Fruit fly (Drosophila melanogaster): ENCODE measurements around the gene CG17032.

CG17032 gene

DNA sequence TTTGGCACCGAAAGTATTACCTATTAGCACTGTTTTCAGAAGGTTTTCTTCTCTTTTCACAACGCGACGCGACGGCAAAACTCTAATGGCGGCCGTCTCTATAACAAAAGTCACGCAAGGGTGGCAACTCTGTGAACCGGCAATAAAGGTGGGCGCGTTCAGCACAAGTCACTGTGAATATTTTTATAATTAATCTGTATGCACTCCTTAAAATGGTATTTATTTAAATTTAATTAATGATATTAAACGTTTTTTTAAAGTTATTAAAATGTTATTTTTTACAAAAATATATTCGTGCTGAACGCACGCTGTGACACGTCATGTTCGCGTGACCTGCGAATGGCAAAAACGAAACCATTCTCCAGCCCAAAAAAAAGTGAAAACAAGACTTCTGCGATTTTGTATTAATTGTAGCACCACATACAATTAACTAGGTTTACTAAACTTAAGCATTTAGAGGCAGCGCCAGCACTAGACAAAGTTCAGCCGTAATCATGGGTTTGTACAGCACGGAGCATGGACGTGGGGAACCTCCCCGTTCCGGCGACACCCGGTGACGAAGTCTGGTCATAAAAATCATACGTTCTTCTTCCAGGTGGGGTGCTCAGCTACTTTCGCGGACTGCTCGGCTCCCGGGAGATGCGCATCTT lies 24.3 kb downstream of the CG17032 start, which contains the start of the genes brm and Arl1 (continued):
- TF ChIP-seq dsx (GFP tag; optimal IDR thresholded peaks at IDR 0.05; ENCODE audit: poor library complexity, severe bottlenecking) (peak; percentile 97), CG11902 (GFP tag; optimal IDR thresholded peaks at IDR 0.05) (peak; percentile 97), spab (GFP tag; optimal IDR thresholded peaks at IDR 0.05) (peak; percentile 96), Gug (GFP tag; IDR thresholded peaks at IDR 0.05) (peak; percentile 99), lz (GFP tag; optimal IDR thresholded peaks at IDR 0.05) (peak; percentile 96), CG9139 (GFP tag; optimal IDR thresholded peaks at IDR 0.05) (peak; percentile 96), OdsH (GFP tag; optimal IDR thresholded peaks at IDR 0.05) (peak; percentile 98), Hr38 (GFP tag; optimal IDR thresholded peaks at IDR 0.05) (peak; percentile 6), CG16779 (tag; optimal IDR thresholded peaks at IDR 0.05) (no peak), CG15336 (GFP tag; IDR thresholded peaks at IDR 0.05) (peak; percentile 98), vri (GFP tag; optimal IDR thresholded peaks at IDR 0.05) (peak; percentile 94), CG1621 (tag; optimal IDR thresholded peaks at IDR 0.05) (peak; percentile 93), Blimp-1 (GFP tag; optimal IDR thresholded peaks at IDR 0.05) (peak; percentile 92), esn (GFP tag; optimal IDR thresholded peaks at IDR 0.05) (peak; percentile 96), CG10631 (GFP tag; optimal IDR thresholded peaks at IDR 0.05) (peak; percentile 98), net (GFP tag; optimal IDR thresholded peaks at IDR 0.05) (peak; percentile 97), CG10669 (GFP tag; optimal IDR thresholded peaks at IDR 0.05) (peak; percentile 96), Eip93F (GFP tag; optimal IDR thresholded peaks at IDR 0.05) (peak; percentile 97), Ets21C (GFP tag; optimal IDR thresholded peaks at IDR 0.05) (peak; percentile 90), CG8319 (GFP tag; optimal IDR thresholded peaks at IDR 0.05) (peak; percentile 95), fd59A (GFP tag; optimal IDR thresholded peaks at IDR 0.05) (peak; percentile 97), dac (GFP tag; optimal IDR thresholded peaks at IDR 0.05) (peak; percentile 98), CG7368 (GFP tag; optimal IDR thresholded peaks at IDR 0.05) (peak; percentile 94), CG32006 (GFP tag; optimal IDR thresholded peaks at IDR 0.05) (peak; percentile 98), CG6276 (GFP tag; optimal IDR thresholded peaks at IDR 0.05) (peak; percentile 94), eg (GFP tag; IDR thresholded peaks at IDR 0.05) (peak; percentile 99), Hr39 (GFP tag; optimal IDR thresholded peaks at IDR 0.05) (peak; percentile 92), fd85E (GFP tag; optimal IDR thresholded peaks at IDR 0.05) (peak; percentile 85), CG6792 (GFP tag; optimal IDR thresholded peaks at IDR 0.05) (peak; percentile 94), CG4318 (GFP tag; optimal IDR thresholded peaks at IDR 0.05) (peak; percentile 99), pdm3 (GFP tag; optimal IDR thresholded peaks at IDR 0.05) (peak; percentile 96), Eip75B (GFP tag; optimal IDR thresholded peaks at IDR 0.05) (peak; percentile 94), svp (GFP tag) (peak; percentile 99), Sox102F (GFP tag; optimal IDR thresholded peaks at IDR 0.05) (peak; percentile 95)

- TF ChIP-seq vri (GFP tag; optimal IDR thresholded peaks at IDR 0.05) (no peak), CG6276 (GFP tag; optimal IDR thresholded peaks at IDR 0.05) (no peak), fd85E (GFP tag; optimal IDR thresholded peaks at IDR 0.05) (no peak), Hr39 (GFP tag; optimal IDR thresholded peaks at IDR 0.05) (no peak)
Observed at dm6 chr3L:15987635-15988034, 29.0 kb downstream of the CG17032 start, which contains the start of gene PolD1. TSS of gene PolD1 (minus strand) at chr3L:15987815.

- TF ChIP-seq CG15336 (GFP tag; IDR thresholded peaks at IDR 0.05) = peak; percentile 35; the same call in 1 of the 2 replicates
- TF ChIP-seq CG31627 (GFP tag; optimal IDR thresholded peaks at IDR 0.05) = peak; percentile 19
- no peak for TF ChIP-seq CG6276 (GFP tag; optimal IDR thresholded peaks at IDR 0.05)
- TF ChIP-seq CG10631 (GFP tag; optimal IDR thresholded peaks at IDR 0.05) = no peak
- TF ChIP-seq svp (GFP tag) = no peak
- peak; percentile 12 for TF ChIP-seq cyc (GFP tag; optimal IDR thresholded peaks at IDR 0.05)
- peak; percentile 33 for TF ChIP-seq lz (GFP tag; optimal IDR thresholded peaks at IDR 0.05)
- TF ChIP-seq CG6854 (GFP tag; optimal IDR thresholded peaks at IDR 0.05) = peak; percentile 59
- no peak for TF ChIP-seq Lpt (GFP tag; optimal IDR thresholded peaks at IDR 0.05)
- TF ChIP-seq CG3032 (tag; optimal IDR thresholded peaks at IDR 0.05) = peak; percentile 11
- no peak for TF ChIP-seq CG6792 (GFP tag; optimal IDR thresholded peaks at IDR 0.05)
- peak; percentile 43 for TF ChIP-seq Eip78C (GFP tag)
- no peak for TF ChIP-seq Ets21C (GFP tag; optimal IDR thresholded peaks at IDR 0.05)
- TF ChIP-seq Sox14 (GFP tag; optimal IDR thresholded peaks at IDR 0.05) = peak; percentile 15
- peak; percentile 0 for TF ChIP-seq dsx (GFP tag; optimal IDR thresholded peaks at IDR 0.05; ENCODE audit: poor library complexity, severe bottlenecking)
- peak; percentile 32 for TF ChIP-seq topi (GFP tag; optimal IDR thresholded peaks at IDR 0.05)
- TF ChIP-seq CG8632 (GFP tag; optimal IDR thresholded peaks at IDR 0.05) = no peak
- no peak for TF ChIP-seq CG34406 (GFP tag; optimal IDR thresholded peaks at IDR 0.05)
- TF ChIP-seq Blimp-1 (GFP tag; optimal IDR thresholded peaks at IDR 0.05) = no peak
- TF ChIP-seq acj6 (GFP tag; optimal IDR thresholded peaks at IDR 0.05) = no peak
- TF ChIP-seq OdsH (GFP tag; optimal IDR thresholded peaks at IDR 0.05) = no peak
- peak; percentile 36 for TF ChIP-seq esn (GFP tag; optimal IDR thresholded peaks at IDR 0.05)
- TF ChIP-seq vri (GFP tag; optimal IDR thresholded peaks at IDR 0.05) = peak; percentile 66
Observed at dm6 chr3L:15988039-15988546, 29.4 kb downstream of the CG17032 start, which contains the start of gene Hip14. TSS of gene Hip14 (plus strand) at chr3L:15988236.
